Worm (Caenorhabditis elegans) whole organism, early embryonic: Measurements from ENCODE around the gene Y46D2A.2.

ENCODE experiments used
- F13C5.2 ChIP-seq: sonication (generic microtip); optimal IDR thresholded peaks from 2 replicates; lab custom pipeline; 2017; ENCODE audit warnings: mild to moderate bottlenecking, missing genetic modification characterization, inconsistent platforms, missing compliant biosample characterization
- aly-1 ChIP-seq: sonication (generic microtip); optimal IDR thresholded peaks from 2 replicates; lab custom pipeline; 2016; ENCODE audit warnings: missing genetic modification characterization, missing compliant biosample characterization
- ama-1 ChIP-seq: fragments of 150-350 bp; optimal IDR thresholded peaks from 2 replicates; lab custom pipeline; 2014
- ets-7 ChIP-seq: sonication (generic microtip); optimal IDR thresholded peaks from 2 replicates; lab custom pipeline; 2016; ENCODE audit warnings: missing genotype, missing genetic modification characterization, missing compliant biosample characterization
- flt-1 ChIP-seq: fragments of 200-800 bp; sonication (Bioruptor generic); IDR thresholded peaks from 2 replicates; pipeline ENCODE4 v1.3.6; 2022; ENCODE audit warnings: missing genetic modification characterization, missing compliant biosample characterization
- hmg-4 ChIP-seq: fragments of 200-800 bp; sonication (Bioruptor generic); optimal IDR thresholded peaks from 2 replicates; lab custom pipeline; 2018; ENCODE audit warnings: mild to moderate bottlenecking, missing genetic modification characterization, missing compliant biosample characterization
- hnd-1 ChIP-seq: sonication (generic microtip); optimal IDR thresholded peaks from 2 replicates; lab custom pipeline; 2016; ENCODE audit warnings: missing genetic modification characterization, missing compliant biosample characterization
- pes-1 ChIP-seq: fragments of 200-800 bp; sonication (Bioruptor generic); IDR thresholded peaks from 2 replicates; pipeline ENCODE4 v1.3.6; 2022; ENCODE audit warnings: missing genetic modification reagents, missing genetic modification characterization, missing compliant biosample characterization
- scrt-1 ChIP-seq: fragments of 200-800 bp; sonication (Bioruptor generic); IDR thresholded peaks from 2 replicates; pipeline ENCODE4 v1.3.6; 2022; ENCODE audit warnings: missing genetic modification characterization, missing compliant biosample characterization
- sea-1 ChIP-seq: fragments of 200-800 bp; sonication (Bioruptor generic); conservative IDR thresholded peaks from 2 replicates; pipeline ENCODE4 v1.3.6; 2022; ENCODE audit warnings: missing genetic modification characterization, missing compliant biosample characterization
- tbx-37 ChIP-seq: fragments of 200-800 bp; sonication (Bioruptor generic); conservative IDR thresholded peaks from 2 replicates; pipeline ENCODE4 v1.3.6; 2022; ENCODE audit warnings: missing genetic modification reagents, missing genetic modification characterization, missing compliant biosample characterization
- tra-4 ChIP-seq: sonication (generic microtip); optimal IDR thresholded peaks from 2 replicates; lab custom pipeline; 2017; ENCODE audit warnings: missing genetic modification characterization, missing compliant biosample characterization

DNA sequence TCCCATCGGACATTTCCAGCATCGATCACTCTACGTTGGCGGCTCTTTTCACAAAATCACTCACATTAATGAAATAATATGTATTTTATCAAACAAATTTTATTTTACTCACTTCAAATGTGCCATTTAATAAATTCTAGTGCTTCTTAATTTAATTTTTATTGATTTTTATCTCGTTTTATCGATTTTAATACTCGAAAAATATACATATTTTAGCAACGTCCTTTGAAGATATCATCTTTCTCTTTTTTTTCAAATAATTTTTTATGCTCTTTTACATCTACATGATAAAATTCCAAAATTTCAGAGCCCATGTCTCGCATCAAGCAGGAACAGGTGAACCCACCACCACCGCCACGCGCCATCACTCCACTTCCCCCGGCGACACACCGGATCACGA is 35.8 kb upstream of the Y46D2A.2 start, which contains the start of the genes lido-14 and bath-27:
- TF ChIP-seq ama-1 (lab: Kevin White, UChicago) (no peak), F13C5.2 (no peak), hmg-4 (GFP tag; lab: Kevin White, UChicago) (no peak), pes-1 (no peak), flt-1 (GFP tag; lab: Robert Waterston, UW) (no peak), hnd-1 (tag; lab: Kevin White, UChicago) (no peak), ets-7 (tag; lab: Kevin White, UChicago) (no peak), aly-1 (tag; lab: Kevin White, UChicago) (no peak), scrt-1 (no peak), tbx-37 (GFP tag; lab: Robert Waterston, UW) (no peak), tra-4 (tag; lab: Kevin White, UChicago) (no peak), sea-1 (GFP tag; lab: Robert Waterston, UW) (no peak)
